Fruit fly (Drosophila melanogaster) whole organism, embryonic: Measurements from ENCODE around the gene CG13085.

Experiments
- Adf1 ChIP-seq: fragments of 200-800 bp; sonication (Bioruptor generic); IDR thresholded peaks from 2 replicates; pipeline ENCODE4 v1.3.6; 2022; ENCODE audit warnings: missing biosample characterization, missing genetic modification characterization
- B-H2 ChIP-seq: fragments of 200-800 bp; sonication (Bioruptor generic); optimal IDR thresholded peaks from 2 replicates; lab custom pipeline; 2018; ENCODE audit warnings: missing biosample characterization, mild to moderate bottlenecking, missing genetic modification characterization
- CG11504 ChIP-seq: fragments of 200-800 bp; sonication (Bioruptor generic); optimal IDR thresholded peaks from 3 replicates; lab custom pipeline; 2019; ENCODE audit warnings: missing biosample characterization, mild to moderate bottlenecking, missing genetic modification characterization, moderate library complexity
- CG12659 ChIP-seq: fragments of 200-800 bp; sonication (Bioruptor generic); optimal IDR thresholded peaks from 3 replicates; lab custom pipeline; 2017; ENCODE audit warnings: mild to moderate bottlenecking, missing biosample characterization, missing genetic modification reagents, missing genetic modification characterization
- CG12769 ChIP-seq: fragments of 200-800 bp; sonication (Bioruptor generic); optimal IDR thresholded peaks from 2 replicates; lab custom pipeline; 2019; ENCODE audit warnings: missing biosample characterization, mild to moderate bottlenecking, missing genetic modification characterization, moderate library complexity
- CG13296 ChIP-seq: fragments of 200-800 bp; sonication (Bioruptor generic); optimal IDR thresholded peaks from 3 replicates; lab custom pipeline; 2018; ENCODE audit warnings: missing biosample characterization, mild to moderate bottlenecking, missing genetic modification characterization
- CG13424 ChIP-seq: fragments of 200-800 bp; sonication (Bioruptor generic); optimal IDR thresholded peaks from 2 replicates; lab custom pipeline; 2019; ENCODE audit warnings: missing biosample characterization, mild to moderate bottlenecking, missing genetic modification characterization, moderate library complexity
- CG13894 ChIP-seq: fragments of 200-800 bp; sonication (Bioruptor generic); optimal IDR thresholded peaks from 3 replicates; lab custom pipeline; 2018; ENCODE audit warnings: missing biosample characterization, mild to moderate bottlenecking, missing genetic modification characterization, moderate library complexity
- CG14050 ChIP-seq: fragments of 200-800 bp; sonication (Bioruptor generic); IDR thresholded peaks from 3 replicates; pipeline ENCODE4 v1.3.6; 2022; ENCODE audit warnings: missing biosample characterization, missing genetic modification characterization
- CG14710 ChIP-seq: fragments of 200-800 bp; sonication (Bioruptor generic); optimal IDR thresholded peaks from 3 replicates; lab custom pipeline; 2019; ENCODE audit warnings: missing biosample characterization, mild to moderate bottlenecking, missing genetic modification characterization, moderate library complexity
- CG14860 ChIP-seq: fragments of 200-800 bp; sonication (Bioruptor generic); IDR thresholded peaks from 3 replicates; pipeline ENCODE4 v1.3.6; 2022; ENCODE audit warnings: missing biosample characterization, missing genetic modification characterization; ENCODE audit not compliant: partially characterized antibody
- CG18262 ChIP-seq: fragments of 200-800 bp; optimal IDR thresholded peaks from 3 replicates; lab custom pipeline; 2019; ENCODE audit warnings: missing biosample characterization, mild to moderate bottlenecking, missing genetic modification characterization, moderate library complexity
- CG31441 ChIP-seq: fragments of 200-800 bp; sonication (Bioruptor generic); IDR thresholded peaks from 2 replicates; pipeline ENCODE4 v1.3.6; 2022; ENCODE audit warnings: missing biosample characterization, missing genetic modification characterization
- CG3163 ChIP-seq: fragments of 200-800 bp; sonication (Bioruptor generic); optimal IDR thresholded peaks from 3 replicates; lab custom pipeline; 2016; ENCODE audit warnings: missing biosample characterization, missing genetic modification characterization
- CG4854 ChIP-seq: fragments of 200-800 bp; sonication (Bioruptor generic); optimal IDR thresholded peaks from 2 replicates; lab custom pipeline; 2016; ENCODE audit warnings: missing biosample characterization, missing genetic modification characterization, inconsistent platforms
- CG7786 ChIP-seq: fragments of 200-800 bp; sonication (Bioruptor generic); optimal IDR thresholded peaks from 2 replicates; lab custom pipeline; 2016; ENCODE audit warnings: missing biosample characterization, missing genetic modification characterization
- CG8388 ChIP-seq: fragments of 200-800 bp; sonication (Bioruptor generic); optimal IDR thresholded peaks from 2 replicates; lab custom pipeline; 2019; ENCODE audit warnings: missing biosample characterization, mild to moderate bottlenecking, missing genetic modification characterization, moderate library complexity
- CG8765 ChIP-seq: fragments of 200-800 bp; sonication (Bioruptor generic); IDR thresholded peaks from 2 replicates; pipeline ENCODE4 v1.3.6; 2022; ENCODE audit warnings: missing biosample characterization, missing genetic modification characterization
- CG9215 ChIP-seq: fragments of 200-800 bp; sonication (Bioruptor generic); IDR thresholded peaks from 2 replicates; pipeline ENCODE4 v1.3.6; 2022; ENCODE audit warnings: missing biosample characterization, missing genetic modification characterization
- Drgx ChIP-seq: fragments of 200-800 bp; sonication (Bioruptor generic); IDR thresholded peaks from 2 replicates; pipeline ENCODE4 v1.3.6; 2022; ENCODE audit warnings: missing biosample characterization, missing genetic modification characterization
- ERR ChIP-seq: fragments of 200-800 bp; sonication (Bioruptor generic); optimal IDR thresholded peaks from 2 replicates; lab custom pipeline; 2016; ENCODE audit warnings: missing biosample characterization, missing genetic modification characterization
- Lpt ChIP-seq: fragments of >200 bp; optimal IDR thresholded peaks from 2 replicates; lab custom pipeline; 2018; ENCODE audit warnings: missing biosample characterization, missing genetic modification characterization
- MBD-R2 ChIP-seq: fragments of 200-800 bp; sonication (Bioruptor generic); IDR thresholded peaks from 2 replicates; pipeline ENCODE4 v1.3.6; 2022; ENCODE audit warnings: missing biosample characterization, missing genetic modification characterization
- Mrtf ChIP-seq: fragments of 200-800 bp; sonication (Bioruptor generic); IDR thresholded peaks from 3 replicates; pipeline ENCODE4 v1.3.6; 2022; ENCODE audit warnings: missing biosample characterization, missing genetic modification characterization
- Opbp ChIP-seq: fragments of 200-800 bp; sonication (Bioruptor generic); IDR thresholded peaks from 3 replicates; pipeline ENCODE4 v1.3.6; 2022; ENCODE audit warnings: missing biosample characterization, missing genetic modification characterization; ENCODE audit not compliant: partially characterized antibody
- Sry-δ ChIP-seq: fragments of 200-800 bp; sonication (Bioruptor generic); optimal IDR thresholded peaks from 2 replicates; lab custom pipeline; 2016; ENCODE audit warnings: missing biosample characterization, missing genetic modification characterization
- Taf1 ChIP-seq: fragments of 200-800 bp; sonication (Bioruptor generic); IDR thresholded peaks from 2 replicates; pipeline ENCODE4 v1.3.6; 2022; ENCODE audit warnings: missing biosample characterization, missing genetic modification characterization
- Xrp1 ChIP-seq: fragments of 200-800 bp; sonication (Bioruptor generic); IDR thresholded peaks from 2 replicates; pipeline ENCODE4 v1.3.6; 2022; ENCODE audit warnings: missing biosample characterization, missing genetic modification characterization
- ap ChIP-seq: fragments of 200-800 bp; sonication (Bioruptor generic); IDR thresholded peaks from 2 replicates; pipeline ENCODE4 v1.3.6; 2022; ENCODE audit warnings: missing biosample characterization, missing genetic modification characterization
- bowl ChIP-seq: fragments of 200-800 bp; sonication (Bioruptor generic); IDR thresholded peaks from 2 replicates; pipeline ENCODE4 v1.3.6; 2022; ENCODE audit warnings: missing biosample characterization, missing genetic modification characterization
- cg ChIP-seq: fragments of 200-800 bp; sonication (Bioruptor generic); optimal IDR thresholded peaks from 3 replicates; lab custom pipeline; 2019; ENCODE audit warnings: missing biosample characterization, mild to moderate bottlenecking, missing genetic modification characterization, moderate library complexity
- corto ChIP-seq: fragments of 200-800 bp; sonication (Bioruptor generic); optimal IDR thresholded peaks from 2 replicates; lab custom pipeline; 2016; ENCODE audit warnings: missing biosample characterization, mild to moderate bottlenecking, missing genetic modification characterization, moderate library complexity
- da ChIP-seq: fragments of 200-800 bp; sonication (Bioruptor generic); optimal IDR thresholded peaks from 2 replicates; lab custom pipeline; 2016; ENCODE audit warnings: missing biosample characterization, missing genetic modification characterization
- dm ChIP-seq: fragments of 200-800 bp; sonication (Bioruptor generic); optimal IDR thresholded peaks from 3 replicates; lab custom pipeline; 2016; ENCODE audit warnings: missing biosample characterization, missing genetic modification characterization
- fu2 ChIP-seq: fragments of 200-800 bp; sonication (Bioruptor generic); optimal IDR thresholded peaks from 2 replicates; lab custom pipeline; 2016; ENCODE audit warnings: missing biosample characterization, missing genetic modification characterization
- gcm ChIP-seq: fragments of 200-800 bp; sonication (Bioruptor generic); optimal IDR thresholded peaks from 2 replicates; lab custom pipeline; 2019; ENCODE audit warnings: missing biosample characterization, mild to moderate bottlenecking, missing genetic modification characterization, moderate library complexity
- her ChIP-seq: fragments of 200-800 bp; sonication (Bioruptor generic); optimal IDR thresholded peaks from 2 replicates; lab custom pipeline; 2016; ENCODE audit warnings: missing biosample characterization, missing genetic modification characterization
- ind ChIP-seq: fragments of 200-800 bp; sonication (Bioruptor generic); optimal IDR thresholded peaks from 3 replicates; lab custom pipeline; 2016; ENCODE audit warnings: missing biosample characterization, missing genetic modification characterization
- inv ChIP-seq: fragments of 200-800 bp; sonication (Bioruptor generic); IDR thresholded peaks from 2 replicates; pipeline ENCODE4 v1.3.6; 2022; ENCODE audit warnings: missing biosample characterization, missing genetic modification characterization; ENCODE audit not compliant: partially characterized antibody
- luna ChIP-seq: fragments of 200-800 bp; sonication (Bioruptor generic); optimal IDR thresholded peaks from 2 replicates; lab custom pipeline; 2016; ENCODE audit warnings: missing biosample characterization, missing genetic modification characterization
- p53 ChIP-seq: fragments of 200-800 bp; sonication (Bioruptor generic); optimal IDR thresholded peaks from 2 replicates; lab custom pipeline; 2016; ENCODE audit warnings: missing biosample characterization, missing genetic modification characterization
- pfk ChIP-seq: fragments of 200-800 bp; sonication (Bioruptor generic); optimal IDR thresholded peaks from 2 replicates; lab custom pipeline; 2018; ENCODE audit warnings: missing biosample characterization, mild to moderate bottlenecking, missing genetic modification characterization, moderate library complexity
- pita ChIP-seq: fragments of 200-800 bp; sonication (Bioruptor generic); optimal IDR thresholded peaks from 2 replicates; lab custom pipeline; 2017; ENCODE audit warnings: missing biosample characterization, mild to moderate bottlenecking, missing genetic modification characterization
- scrt ChIP-seq: fragments of 200-800 bp; sonication (Bioruptor generic); optimal IDR thresholded peaks from 2 replicates; lab custom pipeline; 2018; ENCODE audit warnings: missing biosample characterization, mild to moderate bottlenecking, missing genetic modification characterization, moderate library complexity
- stwl ChIP-seq: fragments of 200-800 bp; sonication (Bioruptor generic); optimal IDR thresholded peaks from 3 replicates; lab custom pipeline; 2018; ENCODE audit warnings: missing biosample characterization, mild to moderate bottlenecking, missing genetic modification characterization, moderate library complexity
- toy ChIP-seq: fragments of 200-800 bp; sonication (Bioruptor generic); IDR thresholded peaks from 2 replicates; pipeline ENCODE4 v1.3.6; 2022; ENCODE audit warnings: missing biosample characterization, missing genetic modification characterization
- trh ChIP-seq: fragments of 200-800 bp; sonication (Bioruptor generic); optimal IDR thresholded peaks from 2 replicates; lab custom pipeline; 2016; ENCODE audit warnings: missing biosample characterization, missing genetic modification characterization
- tx ChIP-seq: fragments of 200-800 bp; sonication (Bioruptor generic); optimal IDR thresholded peaks from 2 replicates; lab custom pipeline; 2016; ENCODE audit warnings: missing biosample characterization, missing genetic modification characterization
- unpg ChIP-seq: fragments of 200-800 bp; sonication (Bioruptor generic); optimal IDR thresholded peaks from 3 replicates; lab custom pipeline; 2018; ENCODE audit warnings: missing biosample characterization, mild to moderate bottlenecking, missing genetic modification characterization, moderate library complexity
- vvl ChIP-seq: fragments of 200-800 bp; sonication (Bioruptor generic); IDR thresholded peaks from 2 replicates; pipeline ENCODE4 v1.3.6; 2022; ENCODE audit warnings: missing biosample characterization, missing genetic modification characterization

CG13085 gene

DNA sequence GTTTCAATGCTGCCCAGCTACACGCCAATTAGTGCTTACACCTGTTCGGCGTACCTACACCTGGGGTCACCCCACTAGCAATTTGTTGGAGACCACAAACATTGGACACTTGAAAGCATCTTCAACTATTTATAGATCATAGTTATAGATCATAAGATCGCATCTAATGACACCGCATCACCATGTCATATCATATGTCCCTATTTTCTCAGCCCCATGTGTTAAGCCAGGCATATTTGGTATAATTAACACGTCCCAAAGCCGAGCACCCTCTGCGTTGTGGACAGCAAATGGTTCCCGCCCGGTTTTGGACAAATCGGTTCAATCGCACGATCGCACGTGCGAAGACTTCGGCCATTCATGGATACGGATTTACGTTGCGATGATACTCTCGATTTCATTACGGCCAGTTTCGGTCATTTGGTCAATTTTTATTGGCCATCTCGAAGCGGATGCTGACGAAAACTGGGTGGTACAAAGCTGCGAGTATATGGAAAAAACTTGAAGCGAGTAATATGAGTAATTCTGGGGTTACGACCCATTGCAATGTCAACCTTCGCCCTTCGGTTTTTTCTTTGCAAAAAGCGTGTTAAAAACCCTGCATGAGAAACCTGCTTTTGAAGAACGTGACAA lies 15.9 kb downstream of the CG13085 start (continued):
- TF ChIP-seq vvl (GFP tag; lab: Robert Waterston, UW) (peak; percentile 85), Mrtf (peak; percentile 61; the same call in 2 of the 3 replicates), fu2 (GFP tag; lab: Kevin White, UChicago) (peak; percentile 13), corto (GFP tag; lab: Kevin White, UChicago) (no peak), ERR (GFP tag; lab: Kevin White, UChicago) (peak; percentile 14), dm (GFP tag; lab: Kevin White, UChicago) (peak; percentile 25), CG31441 (GFP tag; lab: Robert Waterston, UW) (peak; percentile 61), B-H2 (GFP tag; lab: Kevin White, UChicago) (peak; percentile 78), da (peak; percentile 73), Xrp1 (peak; percentile 80), CG18262 (peak; percentile 70), CG14050 (GFP tag; lab: Robert Waterston, UW) (peak; percentile 93), pfk (GFP tag; lab: Kevin White, UChicago) (no peak), Drgx (GFP tag; lab: Robert Waterston, UW) (peak; percentile 21; the same call in 1 of the 2 replicates), CG8765 (no peak), unpg (GFP tag; lab: Kevin White, UChicago) (peak; percentile 85), inv (GFP tag; lab: Robert Waterston, UW) (no peak), CG13296 (GFP tag; lab: Kevin White, UChicago) (peak; percentile 56), ind (GFP tag; lab: Kevin White, UChicago) (peak; percentile 77), Opbp (GFP tag; lab: Robert Waterston, UW) (no peak), CG8388 (GFP tag; lab: Kevin White, UChicago) (peak; percentile 87), CG14710 (tag; lab: Kevin White, UChicago) (peak; percentile 14), bowl (peak; percentile 52; the same call in 1 of the 2 replicates), scrt (GFP tag; lab: Kevin White, UChicago) (peak; percentile 70), CG4854 (peak; percentile 27), CG11504 (tag; lab: Kevin White, UChicago) (peak; percentile 94), CG14860 (GFP tag; lab: Robert Waterston, UW) (no peak), Taf1 (peak; percentile 30; the same call in 1 of the 2 replicates), pita (GFP tag; lab: Kevin White, UChicago) (no peak), CG13424 (tag; lab: Kevin White, UChicago) (peak; percentile 81), p53 (peak; percentile 49), CG13894 (tag; lab: Kevin White, UChicago) (no peak), Adf1 (GFP tag; lab: Robert Waterston, UW) (peak; percentile 44; the same call in 1 of the 2 replicates), CG3163 (GFP tag; lab: Kevin White, UChicago) (peak; percentile 48), luna (GFP tag; lab: Kevin White, UChicago) (peak; percentile 58), stwl (tag; lab: Kevin White, UChicago) (no peak), CG12769 (tag; lab: Kevin White, UChicago) (peak; percentile 99), cg (GFP tag; lab: Kevin White, UChicago) (no peak), ap (GFP tag; lab: Robert Waterston, UW) (0 out of 2 replicates have a peak, but pooled peaks have one; percentile 49), gcm (GFP tag; lab: Kevin White, UChicago) (peak; percentile 70), tx (GFP tag; lab: Kevin White, UChicago) (peak; percentile 53), toy (0 out of 2 replicates have a peak, but pooled peaks have one; percentile 22), CG7786 (GFP tag; lab: Kevin White, UChicago) (peak; percentile 74), Lpt (GFP tag; lab: Kevin White, UChicago) (no peak), MBD-R2 (peak; percentile 84), Sry-δ (peak; percentile 9), trh (GFP tag; lab: Kevin White, UChicago) (peak; percentile 25), CG9215 (GFP tag; lab: Robert Waterston, UW) (peak; percentile 56), her (GFP tag; lab: Kevin White, UChicago) (peak; percentile 88), CG12659 (peak; percentile 62)
